Fruit fly (Drosophila melanogaster) whole organism, embryonic: Measurements from ENCODE around the gene sro.

Experiments
- CG10267 ChIP-seq: fragments of 200-800 bp; sonication (Bioruptor generic); optimal IDR thresholded peaks from 2 replicates; lab custom pipeline; 2018; ENCODE audit warnings: missing biosample characterization, mild to moderate bottlenecking, missing genetic modification characterization, moderate library complexity
- CG10654 ChIP-seq: fragments of 200-800 bp; sonication (Bioruptor generic); optimal IDR thresholded peaks from 2 replicates; lab custom pipeline; 2016; ENCODE audit warnings: missing biosample characterization, missing genetic modification characterization
- CG11696 ChIP-seq: fragments of 200-800 bp; sonication (Bioruptor generic); IDR thresholded peaks from 2 replicates; pipeline ENCODE4 v1.3.6; 2022; ENCODE audit warnings: missing biosample characterization, missing genetic modification characterization
- CG12155 ChIP-seq: fragments of 200-800 bp; sonication (Bioruptor generic); optimal IDR thresholded peaks from 3 replicates; lab custom pipeline; 2016; ENCODE audit warnings: missing biosample characterization, missing genetic modification characterization
- CG12299 ChIP-seq: fragments of 200-800 bp; sonication (Bioruptor generic); optimal IDR thresholded peaks from 2 replicates; lab custom pipeline; 2018; ENCODE audit warnings: missing biosample characterization, mild to moderate bottlenecking, missing genetic modification characterization
- CG13424 ChIP-seq: fragments of 200-800 bp; sonication (Bioruptor generic); optimal IDR thresholded peaks from 2 replicates; lab custom pipeline; 2019; ENCODE audit warnings: missing biosample characterization, mild to moderate bottlenecking, missing genetic modification characterization, moderate library complexity
- CG13775 ChIP-seq: fragments of 200-800 bp; sonication (Bioruptor generic); optimal IDR thresholded peaks from 3 replicates; lab custom pipeline; 2017; ENCODE audit warnings: missing biosample characterization, mild to moderate bottlenecking, missing genetic modification characterization
- CG1647 ChIP-seq: fragments of 200-800 bp; sonication (Bioruptor generic); optimal IDR thresholded peaks from 3 replicates; lab custom pipeline; 2016; ENCODE audit warnings: missing biosample characterization, missing genetic modification characterization
- CG16863 ChIP-seq: fragments of 200-800 bp; sonication (Bioruptor generic); optimal IDR thresholded peaks from 3 replicates; lab custom pipeline; 2016; ENCODE audit warnings: missing biosample characterization, missing genetic modification characterization
- CG2116 ChIP-seq: fragments of 200-800 bp; sonication (Bioruptor generic); optimal IDR thresholded peaks from 3 replicates; lab custom pipeline; 2018; ENCODE audit warnings: missing biosample characterization, mild to moderate bottlenecking, missing genetic modification characterization
- CG2129 ChIP-seq: fragments of 200-800 bp; sonication (Bioruptor generic); IDR thresholded peaks from 2 replicates; pipeline ENCODE4 v1.3.6; 2022; ENCODE audit warnings: missing biosample characterization, missing genetic modification characterization; ENCODE audit not compliant: partially characterized antibody
- CG30431 ChIP-seq: fragments of 200-800 bp; sonication (Bioruptor generic); optimal IDR thresholded peaks from 2 replicates; lab custom pipeline; 2017; ENCODE audit warnings: missing biosample characterization, missing genetic modification characterization
- CG33557 ChIP-seq: fragments of 200-800 bp; sonication (Bioruptor generic); optimal IDR thresholded peaks from 2 replicates; lab custom pipeline; 2019; ENCODE audit warnings: missing biosample characterization, mild to moderate bottlenecking, missing genetic modification characterization, moderate library complexity
- CG3847 ChIP-seq: fragments of 200-800 bp; sonication (Bioruptor generic); IDR thresholded peaks from 2 replicates; pipeline ENCODE4 v1.3.6; 2022; ENCODE audit warnings: missing biosample characterization, missing genetic modification characterization
- CG6272 ChIP-seq: fragments of 200-800 bp; sonication (Bioruptor generic); IDR thresholded peaks from 2 replicates; pipeline ENCODE4 v1.3.6; 2022; ENCODE audit warnings: missing biosample characterization, missing genetic modification characterization
- CG7839 ChIP-seq: fragments of 200-800 bp; sonication (Bioruptor generic); optimal IDR thresholded peaks from 3 replicates; lab custom pipeline; 2018; ENCODE audit warnings: missing biosample characterization, mild to moderate bottlenecking, missing genetic modification characterization, moderate library complexity
- CG8089 ChIP-seq: fragments of 200-800 bp; sonication (Bioruptor generic); optimal IDR thresholded peaks from 3 replicates; lab custom pipeline; 2016; ENCODE audit warnings: missing biosample characterization, missing genetic modification characterization
- CG9932 ChIP-seq: fragments of 200-800 bp; sonication (Bioruptor generic); IDR thresholded peaks from 2 replicates; pipeline ENCODE4 v1.3.6; 2022; ENCODE audit warnings: missing biosample characterization, missing genetic modification characterization
- Dll ChIP-seq: fragments of 200-800 bp; sonication (Bioruptor generic); IDR thresholded peaks from 4 replicates; pipeline ENCODE4 v1.3.6; 2022; ENCODE audit warnings: missing biosample characterization, missing genetic modification characterization; ENCODE audit not compliant: partially characterized antibody
- Fer3 ChIP-seq: fragments of 200-800 bp; sonication (Bioruptor generic); optimal IDR thresholded peaks from 2 replicates; lab custom pipeline; 2018; ENCODE audit warnings: missing biosample characterization, mild to moderate bottlenecking, missing genetic modification characterization, moderate library complexity
- Gsc ChIP-seq: fragments of 200-800 bp; sonication (Bioruptor generic); IDR thresholded peaks from 2 replicates; pipeline ENCODE4 v1.3.6; 2022; ENCODE audit warnings: missing biosample characterization, missing genetic modification characterization
- Gug ChIP-seq: fragments of 200-800 bp; sonication (Bioruptor generic); IDR thresholded peaks from 4 replicates; pipeline ENCODE4 v1.3.6; 2022; ENCODE audit warnings: missing biosample characterization, missing genetic modification characterization
- HHEX ChIP-seq: fragments of 200-800 bp; sonication (Bioruptor generic); optimal IDR thresholded peaks from 3 replicates; lab custom pipeline; 2017; ENCODE audit warnings: missing biosample characterization, mild to moderate bottlenecking, missing genetic modification characterization, missing genetic modification reagents
- HLH54F ChIP-seq: fragments of 200-800 bp; sonication (Bioruptor generic); optimal IDR thresholded peaks from 3 replicates; lab custom pipeline; 2016; ENCODE audit warnings: missing biosample characterization, missing genetic modification characterization
- Hr51 ChIP-seq, 2 experiments: fragments of 200-800 bp; sonication (Bioruptor generic); optimal IDR thresholded peaks; 2 replicates in 1 of 2; 3 replicates in 1 of 2; lab custom pipeline; 2016 to 2018; ENCODE audit warnings: missing biosample characterization in 2 of 2, missing genetic modification characterization in 2 of 2, mild to moderate bottlenecking in 1 of 2, moderate library complexity in 1 of 2
- Med ChIP-seq: fragments of 200-800 bp; sonication (Bioruptor generic); peaks from one replicate; lab custom pipeline; 2016; ENCODE audit warnings: missing biosample characterization, missing genetic modification characterization, mild to moderate bottlenecking, inconsistent platforms, moderate library complexity
- Myb ChIP-seq: fragments of 200-800 bp; sonication (Bioruptor generic); optimal IDR thresholded peaks from 2 replicates; lab custom pipeline; 2016; ENCODE audit warnings: missing biosample characterization, missing genetic modification characterization
- Optix ChIP-seq: fragments of 200-800 bp; sonication (Bioruptor generic); IDR thresholded peaks from 3 replicates; pipeline ENCODE4 v1.3.6; 2022; ENCODE audit warnings: missing biosample characterization, missing genetic modification characterization
- Rfx ChIP-seq: fragments of 200-800 bp; sonication (Bioruptor generic); IDR thresholded peaks from 2 replicates; pipeline ENCODE4 v1.3.6; 2022; ENCODE audit warnings: missing biosample characterization, missing genetic modification characterization
- Side ChIP-seq: fragments of 200-800 bp; sonication (Bioruptor generic); optimal IDR thresholded peaks from 2 replicates; lab custom pipeline; 2016; ENCODE audit warnings: missing biosample characterization, missing genetic modification characterization
- Tbp ChIP-seq: fragments of >200 bp; optimal IDR thresholded peaks from 2 replicates; lab custom pipeline; 2018; ENCODE audit warnings: missing biosample characterization, missing genetic modification characterization
- Trl ChIP-seq, 3 experiments: fragments of >200 bp in 2 of 3; fragments of 200-800 bp in 1 of 3; sonication (Bioruptor generic) in 1 of 3; optimal IDR thresholded peaks; 2 replicates in 1 of 3; 3 replicates in 2 of 3; lab custom pipeline; 2016 to 2017; ENCODE audit warnings: missing biosample characterization in 1 of 3, missing genetic modification characterization in 1 of 3
- Xbp1 ChIP-seq: fragments of 200-800 bp; sonication (Bioruptor generic); optimal IDR thresholded peaks from 3 replicates; lab custom pipeline; 2016; ENCODE audit warnings: missing biosample characterization, mild to moderate bottlenecking, missing genetic modification characterization
- Xrp1 ChIP-seq: fragments of 200-800 bp; sonication (Bioruptor generic); IDR thresholded peaks from 2 replicates; pipeline ENCODE4 v1.3.6; 2022; ENCODE audit warnings: missing biosample characterization, missing genetic modification characterization
- ap ChIP-seq: fragments of 200-800 bp; sonication (Bioruptor generic); IDR thresholded peaks from 2 replicates; pipeline ENCODE4 v1.3.6; 2022; ENCODE audit warnings: missing biosample characterization, missing genetic modification characterization
- corto ChIP-seq: fragments of 200-800 bp; sonication (Bioruptor generic); optimal IDR thresholded peaks from 2 replicates; lab custom pipeline; 2016; ENCODE audit warnings: missing biosample characterization, mild to moderate bottlenecking, missing genetic modification characterization, moderate library complexity
- danr ChIP-seq: fragments of 200-800 bp; sonication (Bioruptor generic); IDR thresholded peaks from 2 replicates; pipeline ENCODE4 v1.3.6; 2022; ENCODE audit warnings: missing biosample characterization, missing genetic modification characterization
- disco-r ChIP-seq: fragments of 200-800 bp; sonication (Bioruptor generic); optimal IDR thresholded peaks from 2 replicates; lab custom pipeline; 2016; ENCODE audit warnings: missing biosample characterization, missing genetic modification characterization
- dm ChIP-seq: fragments of 200-800 bp; sonication (Bioruptor generic); optimal IDR thresholded peaks from 3 replicates; lab custom pipeline; 2016; ENCODE audit warnings: missing biosample characterization, missing genetic modification characterization
- ems ChIP-seq: fragments of 200-800 bp; sonication (Bioruptor generic); optimal IDR thresholded peaks from 3 replicates; lab custom pipeline; 2016; ENCODE audit warnings: missing biosample characterization, missing genetic modification characterization
- exex ChIP-seq: fragments of 200-800 bp; sonication (Bioruptor generic); optimal IDR thresholded peaks from 4 replicates; lab custom pipeline; 2018; ENCODE audit warnings: missing biosample characterization, mild to moderate bottlenecking, missing genetic modification characterization, moderate library complexity
- eyg ChIP-seq: fragments of 200-800 bp; sonication (Bioruptor generic); optimal IDR thresholded peaks from 3 replicates; lab custom pipeline; 2016; ENCODE audit warnings: missing biosample characterization, missing genetic modification characterization
- gfzf ChIP-seq: fragments of 200-800 bp; sonication (Bioruptor generic); optimal IDR thresholded peaks from 2 replicates; lab custom pipeline; 2016; ENCODE audit warnings: missing biosample characterization, mild to moderate bottlenecking, missing genetic modification characterization, moderate library complexity
- grau ChIP-seq: fragments of 200-800 bp; optimal IDR thresholded peaks from 3 replicates; lab custom pipeline; 2019; ENCODE audit warnings: missing biosample characterization, mild to moderate bottlenecking, missing genetic modification characterization, moderate library complexity
- nmo ChIP-seq: fragments of 200-800 bp; sonication (Bioruptor generic); optimal IDR thresholded peaks from 2 replicates; lab custom pipeline; 2018; ENCODE audit warnings: missing biosample characterization, mild to moderate bottlenecking, missing genetic modification characterization, moderate library complexity
- phol ChIP-seq: fragments of 200-800 bp; sonication (Bioruptor generic); optimal IDR thresholded peaks from 3 replicates; lab custom pipeline; 2018; ENCODE audit warnings: missing biosample characterization, mild to moderate bottlenecking, missing genetic modification characterization, moderate library complexity
- ranshi ChIP-seq: fragments of 200-800 bp; sonication (Bioruptor generic); IDR thresholded peaks from 2 replicates; pipeline ENCODE4 v1.3.6; 2022; ENCODE audit warnings: missing biosample characterization, missing genetic modification characterization
- sens ChIP-seq: fragments of 200-800 bp; sonication (Bioruptor generic); peaks from one replicate; lab custom pipeline; 2016; ENCODE audit warnings: missing biosample characterization, missing genetic modification characterization
- sens-2 ChIP-seq: fragments of 200-800 bp; sonication (Bioruptor generic); IDR thresholded peaks from 2 replicates; pipeline ENCODE4 v1.3.6; 2022; ENCODE audit warnings: missing biosample characterization, missing genetic modification characterization
- sob ChIP-seq: fragments of 200-800 bp; sonication (Bioruptor generic); IDR thresholded peaks from 2 replicates; pipeline ENCODE4 v1.3.6; 2022; ENCODE audit warnings: missing biosample characterization, missing genetic modification characterization
- ttk ChIP-seq: fragments of 200-800 bp; sonication (Bioruptor generic); IDR thresholded peaks from 2 replicates; pipeline ENCODE4 v2.1.2; 2022; ENCODE audit warnings: missing biosample characterization, missing genetic modification characterization
- wor ChIP-seq: fragments of 200-800 bp; sonication (Bioruptor generic); IDR thresholded peaks from 2 replicates; pipeline ENCODE4 v1.3.6; 2022; ENCODE audit warnings: missing biosample characterization, missing genetic modification characterization
- yki ChIP-seq: fragments of >200 bp; optimal IDR thresholded peaks from 3 replicates; lab custom pipeline; 2018

Gene sro

dm6 chr3R:29816266-29816665 is 21.9 kb downstream of the sro start, which contains the start of gene Vps16B (continued):
- TF ChIP-seq CG2116 (GFP tag; lab: Kevin White, UChicago) (peak; percentile 35), CG8089 (GFP tag; lab: Kevin White, UChicago) (no peak), phol (no peak), Side (GFP tag; lab: Kevin White, UChicago) (no peak), CG12155 (GFP tag; lab: Kevin White, UChicago) (no peak), Xbp1 (no peak), dm (GFP tag; lab: Kevin White, UChicago) (no peak), Gsc (GFP tag; lab: Robert Waterston, UW) (no peak), CG1647 (no peak), CG16863 (GFP tag; lab: Kevin White, UChicago) (no peak), grau (tag; lab: Kevin White, UChicago) (no peak), ap (no peak), CG3847 (GFP tag; lab: Robert Waterston, UW) (peak; percentile 25; the same call in 1 of the 2 replicates), CG13424 (tag; lab: Kevin White, UChicago) (no peak), gfzf (peak; percentile 77), CG33557 (GFP tag; lab: Kevin White, UChicago) (no peak), sens-2 (GFP tag; lab: Robert Waterston, UW) (no peak), Trl (optimal IDR thresholded peaks at IDR 0.05; lab: Kevin White, UChicago) (no peak), Trl (GFP tag; optimal IDR thresholded peaks at IDR 0.05; lab: Kevin White, UChicago) (no peak), Myb (GFP tag; lab: Kevin White, UChicago) (peak; percentile 98), sob (GFP tag; lab: Robert Waterston, UW) (no peak), CG13775 (GFP tag; lab: Kevin White, UChicago) (no peak), CG11696 (GFP tag; lab: Robert Waterston, UW) (no peak), Tbp (no peak), CG6272 (GFP tag; lab: Robert Waterston, UW) (no peak), Optix (GFP tag; lab: Robert Waterston, UW) (no peak), ems (no peak), CG10654 (no peak), Gug (no peak), eyg (no peak), CG12299 (tag; lab: Kevin White, UChicago) (no peak), wor (GFP tag; lab: Robert Waterston, UW) (no peak), ranshi (GFP tag; lab: Robert Waterston, UW) (no peak), CG9932 (GFP tag; lab: Robert Waterston, UW) (no peak), CG2129 (GFP tag; lab: Robert Waterston, UW) (no peak), CG30431 (no peak), yki (lab: Kevin White, UChicago) (no peak), Xrp1 (no peak), HLH54F (GFP tag; lab: Kevin White, UChicago) (no peak), nmo (GFP tag; lab: Kevin White, UChicago) (no peak), corto (no peak), Fer3 (tag; lab: Kevin White, UChicago) (no peak), ttk (GFP tag; lab: Robert Waterston, UW) (no peak), CG10267 (no peak), CG7839 (tag; lab: Kevin White, UChicago) (no peak), disco-r (no peak), HHEX (GFP tag; lab: Kevin White, UChicago) (no peak), Dll (GFP tag; lab: Robert Waterston, UW) (peak; percentile 51; the same call in 1 of the 4 replicates), Hr51 (GFP tag; optimal IDR thresholded peaks at IDR 0.05; lab: Kevin White, UChicago) (no peak), Med (GFP tag; lab: Kevin White, UChicago) (no peak), Rfx (no peak), sens (GFP tag; lab: Kevin White, UChicago) (no peak), exex (tag; lab: Kevin White, UChicago) (no peak), danr (GFP tag; lab: Robert Waterston, UW) (no peak)
